Worm (Caenorhabditis elegans) whole organism, L4 larva: ENCODE results near the gene gakh-1.
A peak's percentile ranks its signal among the peaks of the same experiment; 100 is the strongest.

Source experiments
- F10B5.3 ChIP-seq: sonication (generic microtip); optimal IDR thresholded peaks from 2 replicates; lab custom pipeline; 2016; ENCODE audit warnings: mild to moderate bottlenecking, missing genetic modification characterization, missing compliant biosample characterization
- F37D6.2 ChIP-seq: sonication (generic microtip); optimal IDR thresholded peaks from 2 replicates; lab custom pipeline; 2016; ENCODE audit warnings: mild to moderate bottlenecking, missing genetic modification characterization, missing compliant biosample characterization
- T20F7.1 ChIP-seq: fragments of 200-800 bp; sonication (Bioruptor generic); optimal IDR thresholded peaks from 2 replicates; lab custom pipeline; 2018; ENCODE audit warnings: mild to moderate bottlenecking, missing genetic modification characterization, missing compliant biosample characterization
- Y48G9A.11 ChIP-seq: fragments of 200-800 bp; sonication (Bioruptor generic); IDR thresholded peaks from 2 replicates; pipeline ENCODE4 v1.3.6; 2022; ENCODE audit warnings: missing genetic modification reagents, missing genetic modification characterization, missing compliant biosample characterization
- attf-4 ChIP-seq: sonication (generic microtip); optimal IDR thresholded peaks from 3 replicates; lab custom pipeline; 2017; ENCODE audit warnings: missing biosample characterization, missing genetic modification characterization
- ceh-20 ChIP-seq: fragments of 200-800 bp; sonication (Bioruptor generic); IDR thresholded peaks from 2 replicates; pipeline ENCODE4 v1.3.6; 2022; ENCODE audit warnings: missing genetic modification reagents, missing genetic modification characterization, missing compliant biosample characterization
- ctbp-1 ChIP-seq: fragments of 200-800 bp; sonication (Bioruptor generic); IDR thresholded peaks from 2 replicates; pipeline ENCODE4 v1.3.6; 2022; ENCODE audit warnings: missing genetic modification reagents, missing genetic modification characterization, missing compliant biosample characterization
- daf-12 ChIP-seq: fragments of 150-350 bp; optimal IDR thresholded peaks from 2 replicates; lab custom pipeline; 2014; ENCODE audit warnings: missing biosample characterization, missing genetic modification reagents, missing genetic modification characterization
- daf-16 ChIP-seq, 3 experiments: sonication (generic microtip); optimal IDR thresholded peaks; 2 replicates each; lab custom pipeline; 2016 to 2017; ENCODE audit warnings: missing genetic modification characterization in 3 of 3, missing genetic modification reagents in 3 of 3, mild to moderate bottlenecking in 2 of 3, missing compliant biosample characterization in 2 of 3, missing biosample characterization in 1 of 3, moderate library complexity in 1 of 3
- daf-19 ChIP-seq: fragments of 200-800 bp; sonication (Bioruptor generic); conservative IDR thresholded peaks from 2 replicates; pipeline ENCODE4 v1.3.6; 2022; ENCODE audit warnings: missing genetic modification characterization, missing compliant biosample characterization
- dmd-6 ChIP-seq: fragments of 200-800 bp; sonication (Bioruptor generic); IDR thresholded peaks from 2 replicates; pipeline ENCODE4 v1.3.6; 2022; ENCODE audit warnings: missing genetic modification reagents, missing genetic modification characterization, missing compliant biosample characterization
- dpl-1 ChIP-seq: fragments of 150-350 bp; optimal IDR thresholded peaks from 2 replicates; lab custom pipeline; 2014; ENCODE audit warnings: missing biosample characterization, missing genetic modification reagents, missing genetic modification characterization
- dve-1 ChIP-seq: sonication (generic microtip); optimal IDR thresholded peaks from 2 replicates; lab custom pipeline; 2017; ENCODE audit warnings: antibody characterized with exemption, mild to moderate bottlenecking, missing genetic modification characterization, missing compliant biosample characterization; ENCODE audit not compliant: insufficient read depth
- hlh-11 ChIP-seq: fragments of 200-800 bp; sonication (Bioruptor generic); optimal IDR thresholded peaks from 2 replicates; lab custom pipeline; 2018; ENCODE audit warnings: mild to moderate bottlenecking, missing genetic modification characterization, missing compliant biosample characterization
- hlh-30 ChIP-seq: sonication (generic microtip); optimal IDR thresholded peaks from 2 replicates; lab custom pipeline; 2017; ENCODE audit warnings: antibody characterized with exemption, mild to moderate bottlenecking, missing genetic modification characterization, missing compliant biosample characterization; ENCODE audit not compliant: insufficient read depth
- hmg-1.1 ChIP-seq: fragments of 200-800 bp; sonication (Bioruptor generic); IDR thresholded peaks from 2 replicates; pipeline ENCODE4 v1.3.6; 2022; ENCODE audit warnings: missing genetic modification reagents, missing genetic modification characterization, missing compliant biosample characterization
- lin-1 ChIP-seq: fragments of 200-800 bp; sonication (Bioruptor generic); IDR thresholded peaks from 2 replicates; pipeline ENCODE4 v1.3.6; 2022; ENCODE audit warnings: missing genetic modification reagents, missing genetic modification characterization, missing compliant biosample characterization
- lin-13 ChIP-seq: fragments of 150-350 bp; optimal IDR thresholded peaks from 2 replicates; lab custom pipeline; 2014; ENCODE audit warnings: missing biosample characterization, missing genetic modification reagents, missing genetic modification characterization
- lin-38 ChIP-seq: fragments of 200-800 bp; sonication (Bioruptor generic); IDR thresholded peaks from 2 replicates; pipeline ENCODE4 v1.3.6; 2022; ENCODE audit warnings: missing genetic modification reagents, missing genetic modification characterization, missing compliant biosample characterization
- lin-39 ChIP-seq: fragments of 150-350 bp; optimal IDR thresholded peaks from 2 replicates; lab custom pipeline; 2014; ENCODE audit warnings: missing biosample characterization, missing genetic modification reagents, missing genetic modification characterization
- lsy-2 ChIP-seq, 2 experiments: fragments of 150-350 bp in 1 of 2; sonication (generic microtip) in 1 of 2; optimal IDR thresholded peaks; 2 replicates each; lab custom pipeline; 2014 to 2017; ENCODE audit warnings: missing biosample characterization in 2 of 2, missing genetic modification characterization in 2 of 2
- madf-9 ChIP-seq: fragments of 200-800 bp; sonication (Bioruptor generic); conservative IDR thresholded peaks from 2 replicates; pipeline ENCODE4 v1.3.6; 2022; ENCODE audit warnings: missing genetic modification reagents, missing genetic modification characterization, missing compliant biosample characterization
- mdl-1 ChIP-seq, 2 experiments: fragments of 150-350 bp in 1 of 2; sonication (generic microtip) in 1 of 2; optimal IDR thresholded peaks; 2 replicates each; lab custom pipeline; 2014 to 2017; ENCODE audit warnings: missing biosample characterization in 2 of 2, missing genetic modification characterization in 2 of 2
- mdt-29 ChIP-seq: fragments of 200-800 bp; sonication (Bioruptor generic); IDR thresholded peaks from 2 replicates; pipeline ENCODE4 v1.3.6; 2022; ENCODE audit warnings: missing genetic modification reagents, missing genetic modification characterization, missing compliant biosample characterization
- mep-1 ChIP-seq: fragments of 150-350 bp; sonication (generic microtip); optimal IDR thresholded peaks from 3 replicates; lab custom pipeline; 2014; ENCODE audit warnings: missing biosample characterization, missing genetic modification characterization
- mes-2 ChIP-seq: sonication (generic microtip); optimal IDR thresholded peaks from 2 replicates; lab custom pipeline; 2016; ENCODE audit warnings: missing genotype, mild to moderate bottlenecking, missing genetic modification characterization, missing compliant biosample characterization; ENCODE audit not compliant: poor library complexity, severe bottlenecking
- mxl-2 ChIP-seq: fragments of 200-800 bp; sonication (Bioruptor generic); conservative IDR thresholded peaks from 2 replicates; pipeline ENCODE4 v1.3.6; 2022; ENCODE audit warnings: missing genetic modification reagents, missing genetic modification characterization, missing compliant biosample characterization
- mxl-3 ChIP-seq: fragments of 200-800 bp; sonication (Bioruptor generic); optimal IDR thresholded peaks from 2 replicates; lab custom pipeline; 2018; ENCODE audit warnings: mild to moderate bottlenecking, missing genetic modification characterization, missing compliant biosample characterization
- nhr-102 ChIP-seq: sonication (generic microtip); optimal IDR thresholded peaks from 2 replicates; lab custom pipeline; 2016; ENCODE audit warnings: mild to moderate bottlenecking, missing genetic modification characterization, moderate library complexity, missing compliant biosample characterization
- nhr-28 ChIP-seq: fragments of 150-350 bp; optimal IDR thresholded peaks from 2 replicates; lab custom pipeline; 2014; ENCODE audit warnings: missing biosample characterization, missing genetic modification characterization
- nhr-42 ChIP-seq: fragments of 200-800 bp; sonication (Bioruptor generic); IDR thresholded peaks from 2 replicates; pipeline ENCODE4 v1.3.6; 2022; ENCODE audit warnings: missing genetic modification characterization, missing compliant biosample characterization
- nhr-48 ChIP-seq: sonication (generic microtip); optimal IDR thresholded peaks from 2 replicates; lab custom pipeline; 2016; ENCODE audit warnings: mild to moderate bottlenecking, missing genetic modification characterization, missing compliant biosample characterization
- nhr-6 ChIP-seq: fragments of 150-350 bp; optimal IDR thresholded peaks from 2 replicates; lab custom pipeline; 2014; ENCODE audit warnings: missing biosample characterization, missing genetic modification characterization
- nhr-77 ChIP-seq: fragments of 150-350 bp; optimal IDR thresholded peaks from 2 replicates; lab custom pipeline; 2014; ENCODE audit warnings: missing biosample characterization, missing genetic modification characterization
- pha-4 ChIP-seq, 2 experiments: fragments of 150-350 bp in 1 of 2; fragments of 200-800 bp in 1 of 2; sonication (Bioruptor generic) in 1 of 2; IDR thresholded peaks in 1 of 2; optimal IDR thresholded peaks in 1 of 2; 2 replicates each; pipeline versions ENCODE4 v1.3.6 to Lab custom; 2014 to 2022; ENCODE audit warnings: missing genetic modification characterization in 2 of 2, missing genetic modification reagents in 2 of 2, missing biosample characterization in 1 of 2, missing compliant biosample characterization in 1 of 2
- php-3 ChIP-seq: fragments of 200-800 bp; sonication (Bioruptor generic); IDR thresholded peaks from 2 replicates; pipeline ENCODE4 v1.3.6; 2022; ENCODE audit warnings: missing genetic modification reagents, missing genetic modification characterization, missing compliant biosample characterization
- pqm-1 ChIP-seq: sonication (generic microtip); optimal IDR thresholded peaks from 2 replicates; lab custom pipeline; 2017; ENCODE audit warnings: missing biosample characterization, missing genetic modification characterization
- rbr-2 ChIP-seq: sonication (generic microtip); optimal IDR thresholded peaks from 2 replicates; lab custom pipeline; 2016; ENCODE audit warnings: missing genotype, missing genetic modification characterization, missing compliant biosample characterization
- saeg-2 ChIP-seq: fragments of 200-800 bp; sonication (Bioruptor generic); IDR thresholded peaks from 2 replicates; pipeline ENCODE4 v1.3.6; 2022; ENCODE audit warnings: missing genetic modification reagents, missing genetic modification characterization, missing compliant biosample characterization
- set-16 ChIP-seq: fragments of 200-800 bp; sonication (Bioruptor generic); IDR thresholded peaks from 2 replicates; pipeline ENCODE4 v1.3.6; 2022; ENCODE audit warnings: missing genetic modification reagents, missing genetic modification characterization, missing compliant biosample characterization
- spr-1 ChIP-seq: sonication (generic microtip); optimal IDR thresholded peaks from 2 replicates; lab custom pipeline; 2016; ENCODE audit warnings: mild to moderate bottlenecking, missing genetic modification characterization, missing compliant biosample characterization
- spr-3 ChIP-seq: fragments of 200-800 bp; sonication (Bioruptor generic); optimal IDR thresholded peaks from 2 replicates; lab custom pipeline; 2018; ENCODE audit warnings: mild to moderate bottlenecking, missing genetic modification characterization, missing compliant biosample characterization
- tag-97 ChIP-seq: fragments of 200-800 bp; sonication (Bioruptor generic); IDR thresholded peaks from 2 replicates; pipeline ENCODE4 v1.3.6; 2022; ENCODE audit warnings: missing genetic modification characterization, missing compliant biosample characterization
- unc-39 ChIP-seq: sonication (generic microtip); optimal IDR thresholded peaks from 2 replicates; lab custom pipeline; 2017; ENCODE audit warnings: missing biosample characterization, missing genetic modification characterization
- unc-62 ChIP-seq, 3 experiments: fragments of 150-350 bp in 1 of 3; sonication (generic microtip); optimal IDR thresholded peaks in 2 of 3; peaks in 1 of 3; 1 replicate in 1 of 3; 2 replicates in 2 of 3; lab custom pipeline; 2014 to 2017; ENCODE audit warnings: missing biosample characterization in 3 of 3, missing genetic modification characterization in 3 of 3, missing genetic modification reagents in 3 of 3, missing genotype in 1 of 3
- zfp-2 ChIP-seq: sonication (generic microtip); optimal IDR thresholded peaks from 2 replicates; lab custom pipeline; 2016; ENCODE audit warnings: mild to moderate bottlenecking, missing genetic modification characterization, missing compliant biosample characterization
- ztf-7 ChIP-seq: fragments of 150-350 bp; optimal IDR thresholded peaks from 2 replicates; lab custom pipeline; 2014; ENCODE audit warnings: missing biosample characterization, missing genetic modification characterization

gakh-1 gene

ce11 chrX:5782153-5782552 lies at the start of gene gakh-1:
Gene gakh-1 (plus strand): TSS chrX:5782499.
- TF ChIP-seq unc-62 (GFP tag; optimal IDR thresholded peaks at IDR 0.05 in 1 of 2; lab: Kevin White, UChicago) = peak in 1 of 2 experiments; percentile 30
- no peak for TF ChIP-seq unc-62 (tag; optimal IDR thresholded peaks at IDR 0.05; lab: Kevin White, UChicago)
- TF ChIP-seq mes-2 (tag; lab: Kevin White, UChicago) = peak; percentile 72
- TF ChIP-seq nhr-42 (GFP tag; lab: Robert Waterston, UW) = 0 out of 2 replicates have a peak, but pooled peaks have one; percentile 18
- TF ChIP-seq nhr-48 (tag; lab: Kevin White, UChicago) = peak; percentile 38
- peak; percentile 56 for TF ChIP-seq mep-1 (tag; lab: Kevin White, UChicago)
- TF ChIP-seq spr-1 (tag; lab: Kevin White, UChicago) = peak; percentile 25
- TF ChIP-seq hlh-11 = peak; percentile 79
- peak; percentile 61 for TF ChIP-seq hmg-1.1 (GFP tag; lab: Robert Waterston, UW)
- TF ChIP-seq pha-4 (GFP tag; IDR thresholded peaks at IDR 0.05; lab: Robert Waterston, UW) = peak; percentile 28; the same call in 1 of the 2 replicates
- TF ChIP-seq pha-4 (tag; optimal IDR thresholded peaks at IDR 0.05; lab: Kevin White, UChicago) = no peak
- no peak for TF ChIP-seq php-3 (GFP tag; lab: Robert Waterston, UW)
- TF ChIP-seq attf-4 = no peak
- TF ChIP-seq ctbp-1 (GFP tag; lab: Robert Waterston, UW) = peak; percentile 50; the same call in 1 of the 2 replicates
- TF ChIP-seq rbr-2 (tag; lab: Kevin White, UChicago) = peak; percentile 67
- no peak for TF ChIP-seq madf-9 (GFP tag; lab: Robert Waterston, UW)
- peak; percentile 59 for TF ChIP-seq dpl-1 (GFP tag; lab: Kevin White, UChicago)
- peak; percentile 52 for TF ChIP-seq T20F7.1 (GFP tag; lab: Kevin White, UChicago)
- TF ChIP-seq nhr-6 (tag; lab: Kevin White, UChicago) = peak; percentile 39
- TF ChIP-seq ceh-20 (GFP tag; lab: Robert Waterston, UW) = no peak
- TF ChIP-seq F37D6.2 (tag; lab: Kevin White, UChicago) = peak; percentile 20
- peak; percentile 31 for TF ChIP-seq nhr-28 (tag; lab: Kevin White, UChicago)
- peak in 1 of 2 experiments; percentile 24 for TF ChIP-seq daf-16 (GFP tag; optimal IDR thresholded peaks at IDR 0.05; lab: Kevin White, UChicago)
- TF ChIP-seq daf-16 (tag; optimal IDR thresholded peaks at IDR 0.05; lab: Kevin White, UChicago) = peak; percentile 36
- peak; percentile 73 for TF ChIP-seq dve-1 (tag; lab: Kevin White, UChicago)
- peak; percentile 62 for TF ChIP-seq mxl-3 (GFP tag; lab: Kevin White, UChicago)
- 0 out of 2 replicates have a peak, but pooled peaks have one; percentile 51 for TF ChIP-seq daf-19
- TF ChIP-seq spr-3 (GFP tag; lab: Kevin White, UChicago) = peak; percentile 13
- TF ChIP-seq mdt-29 = no peak
- peak; percentile 11 for TF ChIP-seq ztf-7 (tag; lab: Kevin White, UChicago)
- TF ChIP-seq F10B5.3 (tag; lab: Kevin White, UChicago) = peak; percentile 45
- TF ChIP-seq daf-12 (tag; lab: Kevin White, UChicago) = no peak
- TF ChIP-seq nhr-77 (tag; lab: Kevin White, UChicago) = peak; percentile 31
- TF ChIP-seq hlh-30 (tag; lab: Kevin White, UChicago) = peak; percentile 63
- TF ChIP-seq nhr-102 = peak; percentile 54
- TF ChIP-seq pqm-1 (tag; lab: Kevin White, UChicago) = no peak
- peak; percentile 57 for TF ChIP-seq dmd-6
- peak; percentile 48; the same call in 1 of the 2 replicates for TF ChIP-seq lin-1 (GFP tag; lab: Robert Waterston, UW)
- peak in 1 of 2 experiments; percentile 65 for TF ChIP-seq lsy-2 (tag; optimal IDR thresholded peaks at IDR 0.05; lab: Kevin White, UChicago)
- no peak for TF ChIP-seq mxl-2 (GFP tag; lab: Robert Waterston, UW)

ce11 chrX:5733728-5734252 lies 48.5 kb upstream of the gakh-1 start, which contains the start of gene rgs-6:
Gene rgs-6 (minus strand): TSS chrX:5733778.
- no peak for TF ChIP-seq nhr-28 (tag; lab: Kevin White, UChicago)
- TF ChIP-seq set-16 (GFP tag; lab: Robert Waterston, UW) = no peak
- TF ChIP-seq lin-39 (tag; lab: Kevin White, UChicago) = no peak
- TF ChIP-seq tag-97 (GFP tag; lab: Robert Waterston, UW) = no peak
- TF ChIP-seq zfp-2 (tag; lab: Kevin White, UChicago) = no peak
- TF ChIP-seq lin-38 (GFP tag; lab: Robert Waterston, UW) = no peak
- TF ChIP-seq spr-3 (GFP tag; lab: Kevin White, UChicago) = no peak
- no peak for TF ChIP-seq ctbp-1 (GFP tag; lab: Robert Waterston, UW)
- TF ChIP-seq lin-13 = no peak
- TF ChIP-seq Y48G9A.11 (GFP tag; lab: Robert Waterston, UW) = no peak
- TF ChIP-seq ceh-20 (GFP tag; lab: Robert Waterston, UW) = no peak
- no peak for TF ChIP-seq ztf-7 (tag; lab: Kevin White, UChicago)
- TF ChIP-seq unc-39 = no peak
- no peak for TF ChIP-seq daf-19
- no peak for TF ChIP-seq saeg-2
- no peak for TF ChIP-seq mdl-1 (tag; optimal IDR thresholded peaks at IDR 0.05; lab: Kevin White, UChicago)
